Fruit fly (Drosophila melanogaster): ENCODE results near the gene CG3225.

Gene CG3225

dm6 chr2L:4798894-4799293 is 19.2 kb downstream of the CG3225 start:
- no peak for TF ChIP-seq Pif1A (GFP tag; optimal IDR thresholded peaks at IDR 0.05)
- no peak for TF ChIP-seq CG8159 (tag; optimal IDR thresholded peaks at IDR 0.05)
- no peak for TF ChIP-seq EcR (GFP tag; optimal IDR thresholded peaks at IDR 0.05)
- TF ChIP-seq fd96Ca (GFP tag; IDR thresholded peaks at IDR 0.05): no peak

dm6 chr2L:4797643-4798042 is 20.4 kb downstream of the CG3225 start:
- TF ChIP-seq CG9948 (tag; optimal IDR thresholded peaks at IDR 0.05): peak; percentile 12
- peak; percentile 81 for TF ChIP-seq CG4496 (GFP tag; IDR thresholded peaks at IDR 0.05)
- TF ChIP-seq CG34367 (tag; optimal IDR thresholded peaks at IDR 0.05): no peak
- TF ChIP-seq CG32121 (GFP tag; IDR thresholded peaks at IDR 0.05): peak; percentile 55
- peak; percentile 67 for TF ChIP-seq rn (GFP tag; IDR thresholded peaks at IDR 0.05)
- TF ChIP-seq Pif1A (GFP tag; optimal IDR thresholded peaks at IDR 0.05): peak; percentile 73
- TF ChIP-seq gl (tag; optimal IDR thresholded peaks at IDR 0.05): no peak
- no peak for TF ChIP-seq CG12605 (GFP tag; IDR thresholded peaks at IDR 0.05)
- TF ChIP-seq CG14655 (GFP tag; optimal IDR thresholded peaks at IDR 0.05): peak; percentile 89
- TF ChIP-seq D1 (tag; optimal IDR thresholded peaks at IDR 0.05): no peak
- TF ChIP-seq fd96Ca (GFP tag; IDR thresholded peaks at IDR 0.05): peak; percentile 89
- TF ChIP-seq Snoo (tag; optimal IDR thresholded peaks at IDR 0.05): no peak
- peak; percentile 50 for TF ChIP-seq CG17806 (tag; optimal IDR thresholded peaks at IDR 0.05)
- TF ChIP-seq Ets98B (GFP tag; IDR thresholded peaks at IDR 0.05): peak; percentile 87
- peak; percentile 50 for TF ChIP-seq CG8159 (tag; optimal IDR thresholded peaks at IDR 0.05)
- TF ChIP-seq CG13204 (GFP tag; optimal IDR thresholded peaks at IDR 0.05): no peak
- peak; percentile 88 for TF ChIP-seq CG8301 (tag; optimal IDR thresholded peaks at IDR 0.05)

- TF ChIP-seq CG13204 (GFP tag; optimal IDR thresholded peaks at IDR 0.05) (no peak), D1 (tag; optimal IDR thresholded peaks at IDR 0.05) (no peak), CG17806 (tag; optimal IDR thresholded peaks at IDR 0.05) (no peak), EcR (GFP tag; optimal IDR thresholded peaks at IDR 0.05) (no peak), CG8301 (tag; optimal IDR thresholded peaks at IDR 0.05) (no peak), CG12605 (GFP tag; IDR thresholded peaks at IDR 0.05) (no peak), Pif1B (GFP tag; optimal IDR thresholded peaks at IDR 0.05) (no peak)
Measured at dm6 chr2L:4794524-4794804, 23.6 kb downstream of the CG3225 start, which contains the start of gene CG3294. Gene CG3294, plus strand, starts transcription at chr2L:4794549.

dm6 chr2L:4793780-4794523 is 24.1 kb downstream of the CG3225 start, which contains the start of gene fipi:
Gene fipi, minus strand, starts transcription at chr2L:4794044.
- TF ChIP-seq CG12605 (GFP tag; IDR thresholded peaks at IDR 0.05) (no peak; the same call in 1 of the 2 replicates), gl (tag; optimal IDR thresholded peaks at IDR 0.05) (no peak), CG15710 (tag; optimal IDR thresholded peaks at IDR 0.05) (no peak), CG9948 (tag; optimal IDR thresholded peaks at IDR 0.05) (no peak), rn (GFP tag; IDR thresholded peaks at IDR 0.05) (no peak), CG14655 (GFP tag; optimal IDR thresholded peaks at IDR 0.05) (no peak), CG4496 (GFP tag; IDR thresholded peaks at IDR 0.05) (no peak), CG32121 (GFP tag; IDR thresholded peaks at IDR 0.05) (no peak), CG17806 (tag; optimal IDR thresholded peaks at IDR 0.05) (no peak), CG34367 (tag; optimal IDR thresholded peaks at IDR 0.05) (no peak), CG8159 (tag; optimal IDR thresholded peaks at IDR 0.05) (no peak), Snoo (tag; optimal IDR thresholded peaks at IDR 0.05) (no peak)
